Worm (Caenorhabditis elegans) whole organism, L3 larva: ENCODE data around the gene ugt-64.

ENCODE experiments used
- ceh-82 ChIP-seq: fragments of 150-350 bp; optimal IDR thresholded peaks from 2 replicates; lab custom pipeline; 2014; ENCODE audit warnings: missing biosample characterization, missing genetic modification characterization
- mdl-1 ChIP-seq: fragments of 150-350 bp; optimal IDR thresholded peaks from 2 replicates; lab custom pipeline; 2014; ENCODE audit warnings: missing biosample characterization, missing genetic modification characterization
- mml-1 ChIP-seq: fragments of 150-350 bp; sonication (generic microtip); optimal IDR thresholded peaks from 3 replicates; lab custom pipeline; 2014; ENCODE audit warnings: missing biosample characterization, missing genetic modification characterization
- skn-1 ChIP-seq: fragments of 150-350 bp; optimal IDR thresholded peaks from 2 replicates; lab custom pipeline; 2014; ENCODE audit warnings: missing biosample characterization, missing genetic modification characterization
- ztf-11 ChIP-seq: fragments of 150-350 bp; optimal IDR thresholded peaks from 2 replicates; lab custom pipeline; 2014; ENCODE audit warnings: missing biosample characterization, missing genetic modification characterization

DNA sequence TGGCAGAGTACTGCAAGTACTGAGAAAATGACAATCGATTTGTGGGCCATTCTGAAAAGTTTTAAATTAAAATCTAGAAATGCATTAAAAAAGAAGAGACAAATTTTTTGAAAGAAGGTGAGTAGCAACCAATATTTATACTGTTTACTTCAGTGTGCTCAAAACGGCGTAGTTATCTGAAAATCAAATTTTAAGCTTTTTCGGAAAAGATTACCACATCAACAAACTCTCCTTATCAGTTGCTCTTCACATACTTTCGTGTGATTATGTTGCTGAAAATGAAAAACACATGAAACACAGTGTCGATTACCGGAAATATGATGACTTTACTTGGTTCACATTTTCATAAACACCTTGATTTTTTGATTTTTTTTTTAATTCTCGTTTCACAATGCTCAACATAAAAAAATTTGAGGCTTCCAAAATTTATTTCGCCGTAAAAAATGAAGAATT is 23.6 kb downstream of the ugt-64 start, which contains the start of gene lys-7:
- TF ChIP-seq skn-1: no peak
- no peak for TF ChIP-seq ceh-82 (tag; lab: Kevin White, UChicago)
- TF ChIP-seq mml-1: no peak
- no peak for TF ChIP-seq mdl-1 (tag; lab: Kevin White, UChicago)
- TF ChIP-seq ztf-11 (tag; lab: Kevin White, UChicago): no peak
